Worm (Caenorhabditis elegans): ENCODE results near the gene lron-4.

Gene lron-4

ce11 chrII:8071012-8071625, 40.8 kb downstream of the lron-4 start:
- TF ChIP-seq mls-2 (tag; optimal IDR thresholded peaks at IDR 0.05) (no peak), nhr-28 (tag; optimal IDR thresholded peaks at IDR 0.05) (no peak)

ce11 chrII:8065985-8066384, 46.0 kb downstream of the lron-4 start, which contains the start of gene pdha-1:
Gene pdha-1 (plus strand): TSS chrII:8066285.
- no peak for TF ChIP-seq blmp-1 (tag; optimal IDR thresholded peaks at IDR 0.05)

DNA sequence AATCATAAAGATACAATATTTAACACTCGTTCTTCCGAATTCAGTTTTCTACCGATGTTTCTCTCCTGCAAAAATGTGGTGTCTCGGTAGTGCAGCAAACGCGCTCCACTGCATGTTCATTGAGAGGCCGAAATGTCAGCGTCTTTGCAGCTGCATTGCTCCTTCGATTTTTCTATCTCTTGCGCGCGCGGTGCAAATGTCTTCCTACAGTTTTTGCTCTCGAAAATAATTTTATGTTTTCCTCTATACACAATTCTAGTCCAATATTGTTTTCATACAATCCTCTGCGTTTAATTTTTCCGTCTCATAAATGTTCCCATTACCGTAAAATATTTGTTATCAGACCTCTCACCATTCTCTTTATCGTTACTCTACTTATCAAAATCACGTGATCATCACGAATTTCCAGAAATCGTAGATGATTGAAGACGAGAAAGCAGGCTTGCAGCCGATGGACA, 49.6 kb downstream of the lron-4 start, which contains the start of gene ufd-2:
Gene ufd-2, plus strand, starts transcription at position 408 of the 458 bp plus-strand sequence.
- TF ChIP-seq ceh-83 (GFP tag; optimal IDR thresholded peaks at IDR 0.05) (no peak), nhr-237 (tag; optimal IDR thresholded peaks at IDR 0.05) (peak; percentile 48), blmp-1 (tag; optimal IDR thresholded peaks at IDR 0.05) (no peak), elt-1 (tag; optimal IDR thresholded peaks at IDR 0.05; ENCODE audit: borderline replicate concordance, insufficient read depth) (no peak), lin-32 (GFP tag; optimal IDR thresholded peaks at IDR 0.05) (no peak), nhr-2 (tag; optimal IDR thresholded peaks at IDR 0.05) (no peak), tbx-8 (GFP tag; optimal IDR thresholded peaks at IDR 0.05) (no peak), ceh-43 (GFP tag; optimal IDR thresholded peaks at IDR 0.05) (no peak), ztf-11 (tag; optimal IDR thresholded peaks at IDR 0.05) (no peak), elt-3 (tag; optimal IDR thresholded peaks at IDR 0.05) (no peak), mab-5 (tag; optimal IDR thresholded peaks at IDR 0.05) (no peak), ceh-39 (tag; optimal IDR thresholded peaks at IDR 0.05) (peak; percentile 43), nhr-12 (tag; optimal IDR thresholded peaks at IDR 0.05) (no peak), pha-4 (tag; optimal IDR thresholded peaks at IDR 0.05) (peak; percentile 73), cnd-1 (tag; optimal IDR thresholded peaks at IDR 0.05) (peak; percentile 25), unc-120 (tag; optimal IDR thresholded peaks at IDR 0.05; ENCODE audit: poor library complexity, severe bottlenecking) (no peak), ham-2 (GFP tag; optimal IDR thresholded peaks at IDR 0.05) (no peak), mls-2 (tag; optimal IDR thresholded peaks at IDR 0.05) (no peak), ces-1 (GFP tag; optimal IDR thresholded peaks at IDR 0.05) (peak; percentile 59), sem-2 (GFP tag; optimal IDR thresholded peaks at IDR 0.05) (no peak), bed-3 (GFP tag; optimal IDR thresholded peaks at IDR 0.05) (no peak), M03D4.4 (tag; optimal IDR thresholded peaks at IDR 0.05) (no peak), hlh-1 (tag; optimal IDR thresholded peaks at IDR 0.05) (peak; percentile 41), flh-1 (GFP tag; optimal IDR thresholded peaks at IDR 0.05) (no peak), sptf-1 (tag; optimal IDR thresholded peaks at IDR 0.05) (no peak), drap-1 (GFP tag; optimal IDR thresholded peaks at IDR 0.05) (peak; percentile 41), snpc-4 (tag; optimal IDR thresholded peaks at IDR 0.05) (no peak), nhr-76 (tag; optimal IDR thresholded peaks at IDR 0.05) (no peak), zip-8 (tag; optimal IDR thresholded peaks at IDR 0.05) (no peak), unc-39 (tag; optimal IDR thresholded peaks at IDR 0.05) (no peak), lsy-2 (tag; optimal IDR thresholded peaks at IDR 0.05) (peak; percentile 63), mep-1 (tag; optimal IDR thresholded peaks at IDR 0.05) (peak; percentile 76), unc-62 (GFP tag; optimal IDR thresholded peaks at IDR 0.05) (no peak), lin-13 (tag; optimal IDR thresholded peaks at IDR 0.05) (peak; percentile 76), nhr-28 (tag; optimal IDR thresholded peaks at IDR 0.05) (no peak)

DNA sequence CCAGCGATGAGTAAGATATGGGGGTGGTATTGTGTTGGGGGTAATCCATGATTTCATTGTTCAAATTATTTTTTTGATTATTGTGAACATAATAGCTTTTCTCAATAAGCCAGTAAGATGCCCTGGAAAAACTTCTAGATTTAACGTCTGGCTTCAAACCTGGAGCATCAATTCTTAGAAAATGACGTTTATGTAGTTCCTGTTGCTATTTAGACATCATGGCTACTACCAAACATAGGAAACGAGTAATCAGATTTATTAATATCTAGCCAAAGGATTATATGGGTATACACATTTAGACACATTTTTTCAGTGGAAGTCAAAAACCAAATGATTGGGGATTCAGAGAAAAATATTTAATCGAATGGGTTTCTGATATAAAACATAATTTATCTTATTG, 52.4 kb downstream of the lron-4 start:
- TF ChIP-seq ztf-11 (tag; optimal IDR thresholded peaks at IDR 0.05) (no peak), sptf-1 (tag; optimal IDR thresholded peaks at IDR 0.05) (no peak), ceh-39 (tag; optimal IDR thresholded peaks at IDR 0.05) (no peak), sem-2 (GFP tag; optimal IDR thresholded peaks at IDR 0.05) (no peak), M03D4.4 (tag; optimal IDR thresholded peaks at IDR 0.05) (no peak), lin-32 (GFP tag; optimal IDR thresholded peaks at IDR 0.05) (no peak), nhr-2 (tag; optimal IDR thresholded peaks at IDR 0.05) (no peak), mep-1 (tag; optimal IDR thresholded peaks at IDR 0.05) (no peak), pha-4 (tag; optimal IDR thresholded peaks at IDR 0.05) (no peak), lin-13 (tag; optimal IDR thresholded peaks at IDR 0.05) (no peak), zip-8 (tag; optimal IDR thresholded peaks at IDR 0.05) (no peak), unc-120 (tag; optimal IDR thresholded peaks at IDR 0.05; ENCODE audit: poor library complexity, severe bottlenecking) (no peak), nhr-12 (tag; optimal IDR thresholded peaks at IDR 0.05) (no peak), lsy-2 (tag; optimal IDR thresholded peaks at IDR 0.05) (no peak), mab-5 (tag; optimal IDR thresholded peaks at IDR 0.05) (no peak), blmp-1 (tag; optimal IDR thresholded peaks at IDR 0.05) (no peak), ceh-43 (GFP tag; optimal IDR thresholded peaks at IDR 0.05) (no peak)
